Worm (Caenorhabditis elegans) whole organism, L4 larva: ENCODE results near the gene F39G3.4.

Experiments
- ZK546.5 ChIP-seq, 2 experiments: sonication (generic microtip); optimal IDR thresholded peaks; 2 replicates each; lab custom pipeline; 2017; ENCODE audit warnings: missing biosample characterization in 2 of 2, missing genetic modification characterization in 2 of 2
- ama-1 ChIP-seq: fragments of 150-350 bp; optimal IDR thresholded peaks from 2 replicates; lab custom pipeline; 2014; ENCODE audit warnings: inconsistent platforms, mixed read lengths
- ceh-82 ChIP-seq: sonication (generic microtip); optimal IDR thresholded peaks from 2 replicates; lab custom pipeline; 2017; ENCODE audit warnings: missing biosample characterization, missing genetic modification characterization
- cey-2 ChIP-seq: sonication (generic microtip); optimal IDR thresholded peaks from 3 replicates; lab custom pipeline; 2017; ENCODE audit warnings: missing genetic modification characterization, mild to moderate bottlenecking, missing compliant biosample characterization, antibody characterized with exemption, borderline replicate concordance; ENCODE audit not compliant: insufficient read depth
- nhr-25 ChIP-seq: sonication (generic microtip); optimal IDR thresholded peaks from 2 replicates; lab custom pipeline; 2017; ENCODE audit warnings: missing genetic modification characterization, mild to moderate bottlenecking, missing compliant biosample characterization, antibody characterized with exemption, moderate library complexity, borderline replicate concordance; ENCODE audit not compliant: insufficient read depth
- nhr-42 ChIP-seq: fragments of 200-800 bp; sonication (Bioruptor generic); IDR thresholded peaks from 2 replicates; pipeline ENCODE4 v1.3.6; 2022; ENCODE audit warnings: missing genetic modification characterization, missing compliant biosample characterization
- nhr-76 ChIP-seq: fragments of 150-350 bp; optimal IDR thresholded peaks from 2 replicates; lab custom pipeline; 2014; ENCODE audit warnings: missing biosample characterization, missing genetic modification characterization
- snpc-4 ChIP-seq: fragments of 150-350 bp; optimal IDR thresholded peaks from 2 replicates; lab custom pipeline; 2014; ENCODE audit warnings: missing biosample characterization, missing genetic modification characterization
- unc-39 ChIP-seq: sonication (generic microtip); optimal IDR thresholded peaks from 2 replicates; lab custom pipeline; 2017; ENCODE audit warnings: missing biosample characterization, missing genetic modification characterization
- zfp-2 ChIP-seq: sonication (generic microtip); optimal IDR thresholded peaks from 2 replicates; lab custom pipeline; 2016; ENCODE audit warnings: mild to moderate bottlenecking, missing genetic modification characterization, missing compliant biosample characterization

- TF ChIP-seq ama-1 (lab: Kevin White, UChicago) (peak; percentile 5), ceh-82 (tag; lab: Kevin White, UChicago) (no peak), cey-2 (tag; lab: Kevin White, UChicago) (no peak), nhr-76 (tag; lab: Kevin White, UChicago) (no peak), unc-39 (tag; lab: Kevin White, UChicago) (no peak), nhr-42 (GFP tag; lab: Robert Waterston, UW) (no peak), snpc-4 (tag; lab: Kevin White, UChicago) (no peak), zfp-2 (tag; lab: Kevin White, UChicago) (no peak), ZK546.5 (tag; optimal IDR thresholded peaks at IDR 0.05; lab: Kevin White, UChicago) (no peak), nhr-25 (tag; lab: Kevin White, UChicago) (no peak)
Measured at ce11 chrV:4687944-4688505, 36.5 kb upstream of the F39G3.4 start, which contains the start of gene K03B4.2.
